Worm (Caenorhabditis elegans) whole organism, late embryonic: Measurements from ENCODE around the gene str-99.

Experiments
- Y22D7AL.16 ChIP-seq: sonication (generic microtip); optimal IDR thresholded peaks from 2 replicates; lab custom pipeline; 2016; ENCODE audit warnings: missing genetic modification characterization, missing compliant biosample characterization
- ceh-14 ChIP-seq: sonication (generic microtip); optimal IDR thresholded peaks from 2 replicates; lab custom pipeline; 2016; ENCODE audit warnings: missing genotype, missing genetic modification characterization, missing compliant biosample characterization
- ceh-18 ChIP-seq: sonication (generic microtip); optimal IDR thresholded peaks from 2 replicates; lab custom pipeline; 2016; ENCODE audit warnings: missing genetic modification characterization, missing compliant biosample characterization
- elt-2 ChIP-seq: sonication (generic microtip); optimal IDR thresholded peaks from 2 replicates; lab custom pipeline; 2016; ENCODE audit warnings: missing genetic modification reagents, missing genetic modification characterization, missing compliant biosample characterization
- fax-1 ChIP-seq: sonication (generic microtip); optimal IDR thresholded peaks from 2 replicates; lab custom pipeline; 2016; ENCODE audit warnings: missing genotype, missing genetic modification characterization, missing compliant biosample characterization
- fkh-10 ChIP-seq: fragments of 150-350 bp; optimal IDR thresholded peaks from 2 replicates; lab custom pipeline; 2014; ENCODE audit warnings: missing biosample characterization, missing genetic modification reagents, missing genetic modification characterization
- gmeb-2 ChIP-seq: sonication (generic microtip); optimal IDR thresholded peaks from 2 replicates; lab custom pipeline; 2016; ENCODE audit warnings: missing genetic modification characterization, inconsistent platforms, missing compliant biosample characterization
- nhr-11 ChIP-seq: fragments of 150-350 bp; optimal IDR thresholded peaks from 2 replicates; lab custom pipeline; 2014; ENCODE audit warnings: missing biosample characterization, missing genetic modification characterization
- nhr-232 ChIP-seq: sonication (generic microtip); optimal IDR thresholded peaks from 2 replicates; lab custom pipeline; 2016; ENCODE audit warnings: missing genetic modification characterization, missing compliant biosample characterization
- pag-3 ChIP-seq: sonication (generic microtip); optimal IDR thresholded peaks from 2 replicates; lab custom pipeline; 2016; ENCODE audit warnings: missing compliant biosample characterization, missing genetic modification characterization, borderline replicate concordance
- rnt-1 ChIP-seq: sonication (generic microtip); optimal IDR thresholded peaks from 2 replicates; lab custom pipeline; 2016; ENCODE audit warnings: missing genetic modification characterization, missing compliant biosample characterization
- sox-2 ChIP-seq: fragments of 200-800 bp; sonication (Bioruptor generic); IDR thresholded peaks from 2 replicates; pipeline ENCODE4 v1.3.6; 2022; ENCODE audit warnings: missing genetic modification reagents, missing genetic modification characterization, missing compliant biosample characterization
- sox-4 ChIP-seq: sonication (generic microtip); optimal IDR thresholded peaks from 2 replicates; lab custom pipeline; 2017; ENCODE audit warnings: mild to moderate bottlenecking, missing genetic modification characterization, inconsistent platforms, missing compliant biosample characterization

- TF ChIP-seq rnt-1, result no peak
- no peak for TF ChIP-seq pag-3 (tag; lab: Kevin White, UChicago)
- no peak for TF ChIP-seq elt-2 (tag; lab: Kevin White, UChicago)
- no peak for TF ChIP-seq sox-2 (GFP tag; lab: Robert Waterston, UW)
- TF ChIP-seq fax-1 (tag; lab: Kevin White, UChicago), result no peak
- no peak for TF ChIP-seq Y22D7AL.16 (tag; lab: Kevin White, UChicago)
- no peak for TF ChIP-seq fkh-10 (GFP tag; lab: Kevin White, UChicago)
- no peak for TF ChIP-seq ceh-18 (tag; lab: Kevin White, UChicago)
- no peak for TF ChIP-seq nhr-11
- TF ChIP-seq gmeb-2 (tag; lab: Kevin White, UChicago), result no peak
- no peak for TF ChIP-seq sox-4 (tag; lab: Kevin White, UChicago)
- TF ChIP-seq nhr-232 (tag; lab: Kevin White, UChicago), result no peak
- TF ChIP-seq ceh-14 (tag; lab: Kevin White, UChicago), result no peak
Measured at ce11 chrV:16192114-16192513, 33.8 kb upstream of the str-99 start, which contains the start of gene srh-279.
